Fruit fly (Drosophila melanogaster) whole organism: ENCODE data around the gene CG14561.

Source experiments
- EcR ChIP-seq, 2 experiments: fragments of >200 bp; optimal IDR thresholded peaks; 2 replicates each; lab custom pipeline; 2017; ENCODE audit warnings: missing biosample characterization in 2 of 2, missing genetic modification characterization in 2 of 2, missing genetic modification reagents in 2 of 2
- pan ChIP-seq: fragments of >200 bp; optimal IDR thresholded peaks from 2 replicates; lab custom pipeline; 2017
- psq ChIP-seq: fragments of >200 bp; optimal IDR thresholded peaks from 2 replicates; lab custom pipeline; 2017

dm6 chr3L:22113186-22113585 is 47.5 kb downstream of the CG14561 start:
- TF ChIP-seq psq (no peak), EcR (GFP tag; optimal IDR thresholded peaks at IDR 0.05; lab: Kevin White, UChicago) (no peak), pan (lab: Kevin White, UChicago) (no peak)
